Fruit fly (Drosophila melanogaster) whole organism, embryonic: ENCODE data around the gene Spx.

Experiments
- Adf1 ChIP-seq: fragments of 200-800 bp; sonication (Bioruptor generic); IDR thresholded peaks from 2 replicates; pipeline ENCODE4 v1.3.6; 2022; ENCODE audit warnings: missing biosample characterization, missing genetic modification characterization
- Bdp1 ChIP-seq: fragments of 200-800 bp; sonication (Bioruptor generic); optimal IDR thresholded peaks from 3 replicates; lab custom pipeline; 2016; ENCODE audit warnings: missing biosample characterization, missing genetic modification characterization
- Bteb2 ChIP-seq: fragments of 200-800 bp; sonication (Bioruptor generic); optimal IDR thresholded peaks from 2 replicates; lab custom pipeline; 2016; ENCODE audit warnings: missing biosample characterization, missing genetic modification characterization
- CG1024 ChIP-seq: fragments of 200-800 bp; sonication (Bioruptor generic); IDR thresholded peaks from 2 replicates; pipeline ENCODE4 v1.3.6; 2022; ENCODE audit warnings: missing biosample characterization, missing genetic modification characterization
- CG10366 ChIP-seq: fragments of 200-800 bp; sonication (Bioruptor generic); IDR thresholded peaks from 2 replicates; pipeline ENCODE4 v1.3.6; 2022; ENCODE audit warnings: missing biosample characterization, missing genetic modification characterization
- CG11456 ChIP-seq: fragments of 200-800 bp; sonication (Bioruptor generic); IDR thresholded peaks from 3 replicates; pipeline ENCODE4 v1.3.6; 2022; ENCODE audit warnings: missing biosample characterization, missing genetic modification characterization
- CG12942 ChIP-seq: fragments of 200-800 bp; sonication (Bioruptor generic); optimal IDR thresholded peaks from 3 replicates; lab custom pipeline; 2016; ENCODE audit warnings: missing biosample characterization, missing genetic modification characterization
- CG13287 ChIP-seq: fragments of 200-800 bp; sonication (Bioruptor generic); IDR thresholded peaks from 2 replicates; pipeline ENCODE4 v1.3.6; 2022; ENCODE audit warnings: missing biosample characterization, missing genetic modification characterization; ENCODE audit not compliant: partially characterized antibody
- CG14014 ChIP-seq: fragments of 200-800 bp; sonication (Bioruptor generic); IDR thresholded peaks from 2 replicates; pipeline ENCODE4 v1.3.6; 2022; ENCODE audit warnings: missing biosample characterization, missing genetic modification characterization
- CG14710 ChIP-seq: fragments of 200-800 bp; sonication (Bioruptor generic); optimal IDR thresholded peaks from 3 replicates; lab custom pipeline; 2019; ENCODE audit warnings: missing biosample characterization, mild to moderate bottlenecking, missing genetic modification characterization, moderate library complexity
- CG14965 ChIP-seq: fragments of 200-800 bp; sonication (Bioruptor generic); optimal IDR thresholded peaks from 2 replicates; lab custom pipeline; 2016; ENCODE audit warnings: missing biosample characterization, missing genetic modification characterization, borderline replicate concordance
- CG1602 ChIP-seq: fragments of 200-800 bp; sonication (Bioruptor generic); optimal IDR thresholded peaks from 3 replicates; lab custom pipeline; 2016; ENCODE audit warnings: missing biosample characterization, missing genetic modification characterization
- CG18262 ChIP-seq: fragments of 200-800 bp; optimal IDR thresholded peaks from 3 replicates; lab custom pipeline; 2019; ENCODE audit warnings: missing biosample characterization, mild to moderate bottlenecking, missing genetic modification characterization, moderate library complexity
- CG18619 ChIP-seq: fragments of 200-800 bp; sonication (Bioruptor generic); optimal IDR thresholded peaks from 3 replicates; lab custom pipeline; 2017; ENCODE audit warnings: missing biosample characterization, mild to moderate bottlenecking, missing genetic modification characterization
- CG2116 ChIP-seq: fragments of 200-800 bp; sonication (Bioruptor generic); optimal IDR thresholded peaks from 3 replicates; lab custom pipeline; 2018; ENCODE audit warnings: missing biosample characterization, mild to moderate bottlenecking, missing genetic modification characterization
- CG34376 ChIP-seq: fragments of 200-800 bp; sonication (Bioruptor generic); optimal IDR thresholded peaks from 2 replicates; lab custom pipeline; 2018; ENCODE audit warnings: missing biosample characterization, mild to moderate bottlenecking, missing genetic modification characterization
- CG3726 ChIP-seq: fragments of 200-800 bp; sonication (Bioruptor generic); IDR thresholded peaks from 3 replicates; pipeline ENCODE4, ENCODE4 v1.3.6; 2022; ENCODE audit warnings: missing biosample characterization, missing genetic modification characterization
- CG3838 ChIP-seq: fragments of 200-800 bp; sonication (Bioruptor generic); optimal IDR thresholded peaks from 3 replicates; lab custom pipeline; 2016; ENCODE audit warnings: missing biosample characterization, missing genetic modification characterization
- CG4730 ChIP-seq: fragments of 200-800 bp; sonication (Bioruptor generic); IDR thresholded peaks from 2 replicates; pipeline ENCODE4 v1.3.6; 2022; ENCODE audit warnings: missing biosample characterization, missing genetic modification characterization
- CG6791 ChIP-seq: fragments of 200-800 bp; sonication (Bioruptor generic); IDR thresholded peaks from 3 replicates; pipeline ENCODE4 v1.3.6; 2022; ENCODE audit warnings: missing biosample characterization, missing genetic modification characterization; ENCODE audit not compliant: partially characterized antibody
- CG7928 ChIP-seq: fragments of 200-800 bp; sonication (Bioruptor generic); optimal IDR thresholded peaks from 2 replicates; lab custom pipeline; 2017; ENCODE audit warnings: missing biosample characterization, mild to moderate bottlenecking, missing genetic modification characterization
- CG7963 ChIP-seq: fragments of 200-800 bp; sonication (Bioruptor generic); IDR thresholded peaks from 3 replicates; pipeline ENCODE4 v1.3.6; 2022; ENCODE audit warnings: missing biosample characterization, missing genetic modification characterization; ENCODE audit not compliant: partially characterized antibody
- CG8478 ChIP-seq: fragments of >200 bp; optimal IDR thresholded peaks from 2 replicates; lab custom pipeline; 2018
- CG9437 ChIP-seq: fragments of 200-800 bp; sonication (Bioruptor generic); optimal IDR thresholded peaks from 2 replicates; lab custom pipeline; 2018; ENCODE audit warnings: missing biosample characterization, mild to moderate bottlenecking, missing genetic modification characterization
- Deaf1 ChIP-seq: fragments of 200-800 bp; optimal IDR thresholded peaks from 3 replicates; lab custom pipeline; 2019; ENCODE audit warnings: missing biosample characterization, mild to moderate bottlenecking, missing genetic modification characterization, moderate library complexity
- Dek ChIP-seq: fragments of 200-800 bp; sonication (Bioruptor generic); optimal IDR thresholded peaks from 3 replicates; lab custom pipeline; 2019; ENCODE audit warnings: missing biosample characterization, mild to moderate bottlenecking, missing genetic modification characterization, moderate library complexity
- Dp ChIP-seq: fragments of 200-800 bp; sonication (Bioruptor generic); optimal IDR thresholded peaks from 2 replicates; lab custom pipeline; 2018; ENCODE audit warnings: missing biosample characterization, mild to moderate bottlenecking, missing genetic modification characterization, moderate library complexity
- Drgx ChIP-seq: fragments of 200-800 bp; sonication (Bioruptor generic); IDR thresholded peaks from 2 replicates; pipeline ENCODE4 v1.3.6; 2022; ENCODE audit warnings: missing biosample characterization, missing genetic modification characterization
- HLH4C ChIP-seq: fragments of 200-800 bp; sonication (Bioruptor generic); IDR thresholded peaks from 3 replicates; pipeline ENCODE4 v1.3.6; 2022; ENCODE audit warnings: missing biosample characterization, missing genetic modification characterization; ENCODE audit not compliant: partially characterized antibody
- Kr ChIP-seq: fragments of 200-800 bp; sonication (Bioruptor generic); optimal IDR thresholded peaks from 2 replicates; lab custom pipeline; 2017; ENCODE audit warnings: missing biosample characterization, mild to moderate bottlenecking, missing genetic modification characterization
- MESR4 ChIP-seq: fragments of 200-800 bp; sonication (Bioruptor generic); optimal IDR thresholded peaks from 2 replicates; lab custom pipeline; 2018; ENCODE audit warnings: missing biosample characterization, mild to moderate bottlenecking, missing genetic modification characterization, moderate library complexity
- Myb ChIP-seq: fragments of 200-800 bp; sonication (Bioruptor generic); optimal IDR thresholded peaks from 2 replicates; lab custom pipeline; 2016; ENCODE audit warnings: missing biosample characterization, missing genetic modification characterization
- NC2α ChIP-seq: fragments of 200-800 bp; sonication (Bioruptor generic); optimal IDR thresholded peaks from 2 replicates; lab custom pipeline; 2016; ENCODE audit warnings: missing biosample characterization, missing genetic modification characterization
- Rx ChIP-seq: fragments of 200-800 bp; sonication (Bioruptor generic); IDR thresholded peaks from 2 replicates; pipeline ENCODE4 v1.3.6; 2022; ENCODE audit warnings: missing biosample characterization, missing genetic modification characterization
- Side ChIP-seq: fragments of 200-800 bp; sonication (Bioruptor generic); optimal IDR thresholded peaks from 2 replicates; lab custom pipeline; 2016; ENCODE audit warnings: missing biosample characterization, missing genetic modification characterization
- Xbp1 ChIP-seq: fragments of 200-800 bp; sonication (Bioruptor generic); optimal IDR thresholded peaks from 3 replicates; lab custom pipeline; 2016; ENCODE audit warnings: missing biosample characterization, mild to moderate bottlenecking, missing genetic modification characterization
- caup ChIP-seq: fragments of 200-800 bp; sonication (Bioruptor generic); optimal IDR thresholded peaks from 3 replicates; lab custom pipeline; 2017; ENCODE audit warnings: missing biosample characterization, mild to moderate bottlenecking, missing genetic modification characterization, moderate library complexity; ENCODE audit not compliant: severe bottlenecking
- en ChIP-seq: fragments of 200-800 bp; sonication (Bioruptor generic); optimal IDR thresholded peaks from 2 replicates; lab custom pipeline; 2016; ENCODE audit warnings: missing biosample characterization, missing genetic modification characterization
- ewg ChIP-seq: fragments of 200-800 bp; sonication (Bioruptor generic); optimal IDR thresholded peaks from 3 replicates; lab custom pipeline; 2017; ENCODE audit warnings: mild to moderate bottlenecking, missing biosample characterization, missing genetic modification reagents, missing genetic modification characterization
- jing ChIP-seq: fragments of 200-800 bp; sonication (Bioruptor generic); optimal IDR thresholded peaks from 2 replicates; lab custom pipeline; 2018; ENCODE audit warnings: missing biosample characterization, mild to moderate bottlenecking, missing genetic modification characterization
- kay ChIP-seq: fragments of 200-800 bp; sonication (Bioruptor generic); optimal IDR thresholded peaks from 2 replicates; lab custom pipeline; 2016; ENCODE audit warnings: missing biosample characterization, missing genetic modification characterization
- ken ChIP-seq: fragments of 200-800 bp; sonication (Bioruptor generic); IDR thresholded peaks from 3 replicates; pipeline ENCODE4 v1.3.6; 2022; ENCODE audit warnings: missing biosample characterization, missing genetic modification characterization
- otp ChIP-seq: fragments of 200-800 bp; sonication (Bioruptor generic); IDR thresholded peaks from 3 replicates; pipeline ENCODE4, ENCODE4 v1.3.6; 2022; ENCODE audit warnings: missing biosample characterization, missing genetic modification characterization
- pzg ChIP-seq: fragments of 200-800 bp; sonication (Bioruptor generic); optimal IDR thresholded peaks from 3 replicates; lab custom pipeline; 2018; ENCODE audit warnings: missing biosample characterization, mild to moderate bottlenecking, missing genetic modification characterization, moderate library complexity
- ranshi ChIP-seq: fragments of 200-800 bp; sonication (Bioruptor generic); IDR thresholded peaks from 2 replicates; pipeline ENCODE4 v1.3.6; 2022; ENCODE audit warnings: missing biosample characterization, missing genetic modification characterization
- sd ChIP-seq: fragments of 200-800 bp; sonication (Bioruptor generic); optimal IDR thresholded peaks from 3 replicates; lab custom pipeline; 2018; ENCODE audit warnings: missing biosample characterization, mild to moderate bottlenecking, missing genetic modification characterization, moderate library complexity
- sens-2 ChIP-seq: fragments of 200-800 bp; sonication (Bioruptor generic); IDR thresholded peaks from 2 replicates; pipeline ENCODE4 v1.3.6; 2022; ENCODE audit warnings: missing biosample characterization, missing genetic modification characterization
- stc ChIP-seq: fragments of 200-800 bp; sonication (Bioruptor generic); IDR thresholded peaks from 2 replicates; pipeline ENCODE4 v1.3.6; 2022; ENCODE audit warnings: missing biosample characterization, missing genetic modification characterization
- tin ChIP-seq: fragments of 200-800 bp; sonication (Bioruptor generic); optimal IDR thresholded peaks from 3 replicates; lab custom pipeline; 2016; ENCODE audit warnings: missing biosample characterization, missing genetic modification characterization
- trem ChIP-seq: fragments of 200-800 bp; optimal IDR thresholded peaks from 3 replicates; lab custom pipeline; 2019; ENCODE audit warnings: missing biosample characterization, mild to moderate bottlenecking, missing genetic modification characterization, moderate library complexity
- trh ChIP-seq: fragments of 200-800 bp; sonication (Bioruptor generic); optimal IDR thresholded peaks from 2 replicates; lab custom pipeline; 2016; ENCODE audit warnings: missing biosample characterization, missing genetic modification characterization
- wdn ChIP-seq: fragments of 200-800 bp; sonication (Bioruptor generic); IDR thresholded peaks from 2 replicates; pipeline ENCODE4 v1.3.6; 2022; ENCODE audit warnings: missing biosample characterization, missing genetic modification characterization

Spx gene

dm6 chrX:6225472-6226049, 30.1 kb upstream of the Spx start, which contains the start of gene dtn (continued):
- TF ChIP-seq otp (no peak), Myb (GFP tag; lab: Kevin White, UChicago) (peak; percentile 42), trh (GFP tag; lab: Kevin White, UChicago) (no peak), CG1024 (GFP tag; lab: Robert Waterston, UW) (no peak), stc (GFP tag; lab: Robert Waterston, UW) (no peak), Rx (GFP tag; lab: Robert Waterston, UW) (no peak), CG3726 (no peak), kay (no peak), Kr (GFP tag; lab: Kevin White, UChicago) (no peak), wdn (no peak), CG14710 (tag; lab: Kevin White, UChicago) (peak; percentile 99), NC2α (no peak), CG12942 (no peak), Dp (GFP tag; lab: Kevin White, UChicago) (peak; percentile 82), caup (no peak), pzg (GFP tag; lab: Kevin White, UChicago) (peak; percentile 72), CG13287 (0 out of 2 replicates have a peak, but pooled peaks have one; percentile 44), CG34376 (GFP tag; lab: Kevin White, UChicago) (peak; percentile 3), Side (no peak), CG10366 (GFP tag; lab: Robert Waterston, UW) (no peak), Deaf1 (tag; lab: Kevin White, UChicago) (no peak), CG8478 (lab: Kevin White, UChicago) (peak; percentile 92), trem (tag; lab: Kevin White, UChicago) (peak; percentile 86), CG14965 (GFP tag; lab: Kevin White, UChicago) (no peak), ewg (GFP tag; lab: Kevin White, UChicago) (peak; percentile 61), CG4730 (GFP tag; lab: Robert Waterston, UW) (no peak), ken (GFP tag; lab: Robert Waterston, UW) (no peak), CG7963 (GFP tag; lab: Robert Waterston, UW) (no peak), Drgx (GFP tag; lab: Robert Waterston, UW) (no peak), sens-2 (GFP tag; lab: Robert Waterston, UW) (no peak), CG6791 (no peak), jing (GFP tag; lab: Kevin White, UChicago) (no peak), Adf1 (GFP tag; lab: Robert Waterston, UW) (no peak), CG2116 (no peak), CG14014 (no peak), Bdp1 (no peak), CG1602 (no peak), HLH4C (GFP tag; lab: Robert Waterston, UW) (no peak), CG11456 (no peak), sd (tag; lab: Kevin White, UChicago) (peak; percentile 95), Bteb2 (GFP tag; lab: Kevin White, UChicago) (no peak), tin (GFP tag; lab: Kevin White, UChicago) (no peak), Xbp1 (GFP tag; lab: Kevin White, UChicago) (no peak), ranshi (GFP tag; lab: Robert Waterston, UW) (no peak), CG18619 (GFP tag; lab: Kevin White, UChicago) (no peak), en (GFP tag; lab: Kevin White, UChicago) (no peak), CG9437 (GFP tag; lab: Kevin White, UChicago) (no peak), CG3838 (GFP tag; lab: Kevin White, UChicago) (no peak), CG7928 (GFP tag; lab: Kevin White, UChicago) (no peak), CG18262 (tag; lab: Kevin White, UChicago) (no peak), Dek (tag; lab: Kevin White, UChicago) (no peak), MESR4 (GFP tag; lab: Kevin White, UChicago) (peak; percentile 95)
